Worm (Caenorhabditis elegans) whole organism, L4 larva: Measurements from ENCODE around the gene C05D9.3.

Source experiments
- F10B5.3 ChIP-seq: sonication (generic microtip); optimal IDR thresholded peaks from 2 replicates; lab custom pipeline; 2016; ENCODE audit warnings: mild to moderate bottlenecking, missing genetic modification characterization, missing compliant biosample characterization
- Y48G9A.11 ChIP-seq: fragments of 200-800 bp; sonication (Bioruptor generic); IDR thresholded peaks from 2 replicates; pipeline ENCODE4 v1.3.6; 2022; ENCODE audit warnings: missing genetic modification reagents, missing genetic modification characterization, missing compliant biosample characterization
- Y5F2A.4 ChIP-seq: fragments of 200-800 bp; sonication (Bioruptor generic); optimal IDR thresholded peaks from 2 replicates; lab custom pipeline; 2018; ENCODE audit warnings: mild to moderate bottlenecking, missing genetic modification characterization, missing compliant biosample characterization
- Y75B8A.6 ChIP-seq: fragments of 200-800 bp; sonication (Bioruptor generic); IDR thresholded peaks from 2 replicates; pipeline ENCODE4 v1.3.6; 2022; ENCODE audit warnings: missing genetic modification reagents, missing genetic modification characterization, missing compliant biosample characterization
- ZK337.2 ChIP-seq: fragments of 200-800 bp; sonication (Bioruptor generic); IDR thresholded peaks from 2 replicates; pipeline ENCODE4 v1.3.6; 2022; ENCODE audit warnings: missing genetic modification reagents, missing genetic modification characterization, missing compliant biosample characterization
- aha-1 ChIP-seq: fragments of 150-350 bp; peaks from one replicate; lab custom pipeline; 2014; ENCODE audit warnings: missing biosample characterization, missing genetic modification characterization
- ama-1 ChIP-seq: fragments of 150-350 bp; optimal IDR thresholded peaks from 2 replicates; lab custom pipeline; 2014; ENCODE audit warnings: inconsistent platforms, mixed read lengths
- daf-12 ChIP-seq: fragments of 150-350 bp; optimal IDR thresholded peaks from 2 replicates; lab custom pipeline; 2014; ENCODE audit warnings: missing biosample characterization, missing genetic modification reagents, missing genetic modification characterization
- daf-16 ChIP-seq, 3 experiments: sonication (generic microtip); optimal IDR thresholded peaks; 2 replicates each; lab custom pipeline; 2016 to 2017; ENCODE audit warnings: missing genetic modification characterization in 3 of 3, missing genetic modification reagents in 3 of 3, mild to moderate bottlenecking in 2 of 3, missing compliant biosample characterization in 2 of 3, missing biosample characterization in 1 of 3, moderate library complexity in 1 of 3
- dmd-6 ChIP-seq: fragments of 200-800 bp; sonication (Bioruptor generic); IDR thresholded peaks from 2 replicates; pipeline ENCODE4 v1.3.6; 2022; ENCODE audit warnings: missing genetic modification reagents, missing genetic modification characterization, missing compliant biosample characterization
- dpl-1 ChIP-seq: fragments of 150-350 bp; optimal IDR thresholded peaks from 2 replicates; lab custom pipeline; 2014; ENCODE audit warnings: missing biosample characterization, missing genetic modification reagents, missing genetic modification characterization
- dve-1 ChIP-seq: sonication (generic microtip); optimal IDR thresholded peaks from 2 replicates; lab custom pipeline; 2017; ENCODE audit warnings: antibody characterized with exemption, mild to moderate bottlenecking, missing genetic modification characterization, missing compliant biosample characterization; ENCODE audit not compliant: insufficient read depth
- egl-27 ChIP-seq: sonication (generic microtip); optimal IDR thresholded peaks from 3 replicates; lab custom pipeline; 2017; ENCODE audit warnings: missing biosample characterization, missing genetic modification reagents, missing genetic modification characterization
- fkh-10 ChIP-seq: fragments of 150-350 bp; optimal IDR thresholded peaks from 2 replicates; lab custom pipeline; 2014; ENCODE audit warnings: missing biosample characterization, missing genetic modification reagents, missing genetic modification characterization
- hif-1 ChIP-seq, 2 experiments: sonication (generic microtip); optimal IDR thresholded peaks; 2 replicates each; lab custom pipeline; 2016 to 2017; ENCODE audit warnings: missing compliant biosample characterization in 2 of 2, missing genetic modification characterization in 2 of 2, missing genetic modification reagents in 2 of 2, missing genotype in 2 of 2, mild to moderate bottlenecking in 1 of 2
- hlh-11 ChIP-seq: fragments of 200-800 bp; sonication (Bioruptor generic); optimal IDR thresholded peaks from 2 replicates; lab custom pipeline; 2018; ENCODE audit warnings: mild to moderate bottlenecking, missing genetic modification characterization, missing compliant biosample characterization
- hlh-30 ChIP-seq: sonication (generic microtip); optimal IDR thresholded peaks from 2 replicates; lab custom pipeline; 2017; ENCODE audit warnings: antibody characterized with exemption, mild to moderate bottlenecking, missing genetic modification characterization, missing compliant biosample characterization; ENCODE audit not compliant: insufficient read depth
- lin-13 ChIP-seq: fragments of 150-350 bp; optimal IDR thresholded peaks from 2 replicates; lab custom pipeline; 2014; ENCODE audit warnings: missing biosample characterization, missing genetic modification reagents, missing genetic modification characterization
- lir-3 ChIP-seq: sonication (generic microtip); optimal IDR thresholded peaks from 2 replicates; lab custom pipeline; 2016; ENCODE audit warnings: mild to moderate bottlenecking, missing genetic modification characterization, missing compliant biosample characterization
- lsy-2 ChIP-seq, 2 experiments: fragments of 150-350 bp in 1 of 2; sonication (generic microtip) in 1 of 2; optimal IDR thresholded peaks; 2 replicates each; lab custom pipeline; 2014 to 2017; ENCODE audit warnings: missing biosample characterization in 2 of 2, missing genetic modification characterization in 2 of 2
- madf-9 ChIP-seq: fragments of 200-800 bp; sonication (Bioruptor generic); conservative IDR thresholded peaks from 2 replicates; pipeline ENCODE4 v1.3.6; 2022; ENCODE audit warnings: missing genetic modification reagents, missing genetic modification characterization, missing compliant biosample characterization
- mdt-29 ChIP-seq: fragments of 200-800 bp; sonication (Bioruptor generic); IDR thresholded peaks from 2 replicates; pipeline ENCODE4 v1.3.6; 2022; ENCODE audit warnings: missing genetic modification reagents, missing genetic modification characterization, missing compliant biosample characterization
- mep-1 ChIP-seq: fragments of 150-350 bp; sonication (generic microtip); optimal IDR thresholded peaks from 3 replicates; lab custom pipeline; 2014; ENCODE audit warnings: missing biosample characterization, missing genetic modification characterization
- nhr-102 ChIP-seq: sonication (generic microtip); optimal IDR thresholded peaks from 2 replicates; lab custom pipeline; 2016; ENCODE audit warnings: mild to moderate bottlenecking, missing genetic modification characterization, moderate library complexity, missing compliant biosample characterization
- nhr-11 ChIP-seq: fragments of 150-350 bp; optimal IDR thresholded peaks from 2 replicates; lab custom pipeline; 2014; ENCODE audit warnings: missing biosample characterization, missing genetic modification characterization
- nhr-237 ChIP-seq: sonication (generic microtip); optimal IDR thresholded peaks from 2 replicates; lab custom pipeline; 2017; ENCODE audit warnings: missing biosample characterization, missing genetic modification characterization
- nhr-25 ChIP-seq: sonication (generic microtip); optimal IDR thresholded peaks from 2 replicates; lab custom pipeline; 2017; ENCODE audit warnings: missing genetic modification characterization, mild to moderate bottlenecking, missing compliant biosample characterization, antibody characterized with exemption, moderate library complexity, borderline replicate concordance; ENCODE audit not compliant: insufficient read depth
- nhr-28 ChIP-seq: fragments of 150-350 bp; optimal IDR thresholded peaks from 2 replicates; lab custom pipeline; 2014; ENCODE audit warnings: missing biosample characterization, missing genetic modification characterization
- nhr-48 ChIP-seq: sonication (generic microtip); optimal IDR thresholded peaks from 2 replicates; lab custom pipeline; 2016; ENCODE audit warnings: mild to moderate bottlenecking, missing genetic modification characterization, missing compliant biosample characterization
- nhr-6 ChIP-seq: fragments of 150-350 bp; optimal IDR thresholded peaks from 2 replicates; lab custom pipeline; 2014; ENCODE audit warnings: missing biosample characterization, missing genetic modification characterization
- nhr-77 ChIP-seq: fragments of 150-350 bp; optimal IDR thresholded peaks from 2 replicates; lab custom pipeline; 2014; ENCODE audit warnings: missing biosample characterization, missing genetic modification characterization
- php-3 ChIP-seq: fragments of 200-800 bp; sonication (Bioruptor generic); IDR thresholded peaks from 2 replicates; pipeline ENCODE4 v1.3.6; 2022; ENCODE audit warnings: missing genetic modification reagents, missing genetic modification characterization, missing compliant biosample characterization
- pqm-1 ChIP-seq: sonication (generic microtip); optimal IDR thresholded peaks from 2 replicates; lab custom pipeline; 2017; ENCODE audit warnings: missing biosample characterization, missing genetic modification characterization
- saeg-2 ChIP-seq: fragments of 200-800 bp; sonication (Bioruptor generic); IDR thresholded peaks from 2 replicates; pipeline ENCODE4 v1.3.6; 2022; ENCODE audit warnings: missing genetic modification reagents, missing genetic modification characterization, missing compliant biosample characterization
- sdz-12 ChIP-seq: fragments of 200-800 bp; sonication (Bioruptor generic); optimal IDR thresholded peaks from 2 replicates; lab custom pipeline; 2018; ENCODE audit warnings: mild to moderate bottlenecking, missing genetic modification characterization, missing compliant biosample characterization
- set-16 ChIP-seq: fragments of 200-800 bp; sonication (Bioruptor generic); IDR thresholded peaks from 2 replicates; pipeline ENCODE4 v1.3.6; 2022; ENCODE audit warnings: missing genetic modification reagents, missing genetic modification characterization, missing compliant biosample characterization
- skn-1 ChIP-seq: fragments of 150-350 bp; optimal IDR thresholded peaks from 2 replicates; lab custom pipeline; 2014; ENCODE audit warnings: missing biosample characterization, missing genetic modification characterization
- spr-3 ChIP-seq: fragments of 200-800 bp; sonication (Bioruptor generic); optimal IDR thresholded peaks from 2 replicates; lab custom pipeline; 2018; ENCODE audit warnings: mild to moderate bottlenecking, missing genetic modification characterization, missing compliant biosample characterization
- tra-1 ChIP-seq: fragments of 200-800 bp; sonication (Bioruptor generic); IDR thresholded peaks from 2 replicates; pipeline ENCODE4 v1.3.6; 2022; ENCODE audit warnings: missing genetic modification reagents, missing genetic modification characterization, missing compliant biosample characterization
- unc-130 ChIP-seq: sonication (generic microtip); optimal IDR thresholded peaks from 2 replicates; lab custom pipeline; 2016; ENCODE audit warnings: missing genetic modification reagents, missing genetic modification characterization, missing compliant biosample characterization
- unc-39 ChIP-seq: sonication (generic microtip); optimal IDR thresholded peaks from 2 replicates; lab custom pipeline; 2017; ENCODE audit warnings: missing biosample characterization, missing genetic modification characterization
- unc-62 ChIP-seq, 3 experiments: fragments of 150-350 bp in 1 of 3; sonication (generic microtip); optimal IDR thresholded peaks in 2 of 3; peaks in 1 of 3; 1 replicate in 1 of 3; 2 replicates in 2 of 3; lab custom pipeline; 2014 to 2017; ENCODE audit warnings: missing biosample characterization in 3 of 3, missing genetic modification characterization in 3 of 3, missing genetic modification reagents in 3 of 3, missing genotype in 1 of 3
- vab-7 ChIP-seq: fragments of 200-800 bp; sonication (Bioruptor generic); IDR thresholded peaks from 2 replicates; pipeline ENCODE4 v1.3.6; 2022; ENCODE audit warnings: missing genetic modification reagents, missing genetic modification characterization, missing compliant biosample characterization
- zfp-2 ChIP-seq: sonication (generic microtip); optimal IDR thresholded peaks from 2 replicates; lab custom pipeline; 2016; ENCODE audit warnings: mild to moderate bottlenecking, missing genetic modification characterization, missing compliant biosample characterization
- zip-11 ChIP-seq: fragments of 200-800 bp; sonication (Bioruptor generic); IDR thresholded peaks from 2 replicates; pipeline ENCODE4 v1.3.6; 2022; ENCODE audit warnings: missing genetic modification characterization, missing compliant biosample characterization
- ztf-7 ChIP-seq: fragments of 150-350 bp; optimal IDR thresholded peaks from 2 replicates; lab custom pipeline; 2014; ENCODE audit warnings: missing biosample characterization, missing genetic modification characterization

Gene C05D9.3

DNA sequence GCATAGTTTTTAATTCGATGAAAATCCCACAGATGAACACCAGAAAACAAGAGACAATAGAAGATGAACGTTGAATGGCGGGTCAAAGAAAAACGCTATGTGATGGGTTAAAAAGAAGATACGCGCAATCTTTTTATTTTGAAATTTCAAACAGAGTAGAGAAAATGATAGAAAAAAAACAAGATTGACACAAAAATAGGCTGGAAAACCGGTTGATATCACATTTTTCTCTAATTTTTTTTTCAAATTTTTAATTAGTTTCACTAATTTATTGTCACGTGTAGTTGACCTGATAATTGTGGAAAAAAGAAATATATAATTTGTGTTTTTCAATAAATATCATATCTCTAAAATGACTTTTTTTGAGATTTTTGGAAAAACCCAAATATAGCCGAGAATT lies 12.4 kb downstream of the C05D9.3 start, which contains the start of gene C05D9.9:
C05D9.9 (minus strand) TSS at position 101 of the 400 bp plus-strand sequence.
- no peak for TF ChIP-seq skn-1 (tag; lab: Kevin White, UChicago)
- TF ChIP-seq aha-1 = peak; percentile 88
- TF ChIP-seq saeg-2 (GFP tag; lab: Robert Waterston, UW) = no peak
- peak; percentile 34; the same call in 1 of the 2 replicates for TF ChIP-seq dmd-6 (GFP tag; lab: Robert Waterston, UW)
- TF ChIP-seq unc-62 (GFP tag; optimal IDR thresholded peaks at IDR 0.05 in 1 of 2; lab: Kevin White, UChicago) = no peak
- TF ChIP-seq unc-62 (tag; optimal IDR thresholded peaks at IDR 0.05; lab: Kevin White, UChicago) = no peak
- no peak for TF ChIP-seq fkh-10 (GFP tag; lab: Kevin White, UChicago)
- TF ChIP-seq madf-9 (GFP tag; lab: Robert Waterston, UW) = no peak
- TF ChIP-seq Y5F2A.4 (GFP tag; lab: Kevin White, UChicago) = no peak
- TF ChIP-seq ztf-7 = no peak
- no peak for TF ChIP-seq nhr-102
- TF ChIP-seq nhr-6 (tag; lab: Kevin White, UChicago) = no peak
- TF ChIP-seq spr-3 (GFP tag; lab: Kevin White, UChicago) = no peak
- no peak for TF ChIP-seq nhr-25 (tag; lab: Kevin White, UChicago)
- TF ChIP-seq daf-12 (tag; lab: Kevin White, UChicago) = no peak
- TF ChIP-seq zfp-2 (tag; lab: Kevin White, UChicago) = no peak
- TF ChIP-seq mdt-29 = no peak
- no peak for TF ChIP-seq ZK337.2 (GFP tag; lab: Robert Waterston, UW)
- TF ChIP-seq lir-3 = no peak
- TF ChIP-seq lin-13 (GFP tag; lab: Kevin White, UChicago) = no peak
- TF ChIP-seq hlh-30 (tag; lab: Kevin White, UChicago) = peak; percentile 2
- no peak for TF ChIP-seq unc-130
- TF ChIP-seq sdz-12 (GFP tag; lab: Kevin White, UChicago) = no peak
- TF ChIP-seq tra-1 (GFP tag; lab: Robert Waterston, UW) = 0 out of 2 replicates have a peak, but pooled peaks have one; percentile 10
- no peak for TF ChIP-seq mep-1 (tag; lab: Kevin White, UChicago)

DNA sequence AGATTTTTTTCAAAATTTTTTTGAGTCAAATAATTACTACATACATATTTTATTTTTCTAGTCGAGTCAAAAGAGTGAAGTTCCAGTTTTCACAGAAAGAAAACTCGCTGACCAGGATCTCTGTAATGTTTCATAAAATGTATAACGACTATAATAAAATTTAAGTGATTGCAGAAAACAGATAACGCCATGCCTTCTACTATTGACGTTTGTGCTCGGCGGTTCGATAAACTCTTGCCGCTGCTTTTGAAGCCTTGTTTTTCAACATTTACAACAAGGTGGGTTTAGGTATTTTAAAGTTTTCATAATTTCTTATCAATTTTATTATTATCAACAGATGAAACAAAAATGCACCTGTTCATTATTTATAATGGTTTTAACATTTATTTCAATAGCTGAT lies 13.7 kb downstream of the C05D9.3 start, which contains the start of gene lmp-2:
lmp-2 (plus strand) TSS at position 190 of the 400 bp plus-strand sequence.
- TF ChIP-seq dpl-1 (GFP tag; lab: Kevin White, UChicago) = no peak
- no peak for TF ChIP-seq saeg-2 (GFP tag; lab: Robert Waterston, UW)
- TF ChIP-seq nhr-77 = no peak
- TF ChIP-seq Y5F2A.4 (GFP tag; lab: Kevin White, UChicago) = no peak
- TF ChIP-seq nhr-237 (tag; lab: Kevin White, UChicago) = no peak
- TF ChIP-seq dve-1 (tag; lab: Kevin White, UChicago) = peak; percentile 62
- no peak for TF ChIP-seq ama-1 (lab: Kevin White, UChicago)
- no peak for TF ChIP-seq Y75B8A.6 (GFP tag; lab: Robert Waterston, UW)
- TF ChIP-seq nhr-11 (tag; lab: Kevin White, UChicago) = no peak
- TF ChIP-seq pqm-1 (tag; lab: Kevin White, UChicago) = peak; percentile 83
- no peak for TF ChIP-seq vab-7
- no peak for TF ChIP-seq F10B5.3 (tag; lab: Kevin White, UChicago)
- TF ChIP-seq tra-1 (GFP tag; lab: Robert Waterston, UW) = no peak
- no peak for TF ChIP-seq unc-39
- TF ChIP-seq php-3 (GFP tag; lab: Robert Waterston, UW) = peak; percentile 88
- no peak for TF ChIP-seq set-16
- TF ChIP-seq Y48G9A.11 (GFP tag; lab: Robert Waterston, UW) = no peak
- TF ChIP-seq egl-27 = no peak
- TF ChIP-seq unc-130 = no peak
- no peak for TF ChIP-seq zip-11
- no peak for TF ChIP-seq nhr-48 (tag; lab: Kevin White, UChicago)
- TF ChIP-seq nhr-28 (tag; lab: Kevin White, UChicago) = peak; percentile 73
- no peak for TF ChIP-seq daf-16 (GFP tag; optimal IDR thresholded peaks at IDR 0.05; lab: Kevin White, UChicago)
- peak; percentile 93 for TF ChIP-seq daf-16 (tag; optimal IDR thresholded peaks at IDR 0.05; lab: Kevin White, UChicago)
- no peak for TF ChIP-seq lsy-2 (tag; optimal IDR thresholded peaks at IDR 0.05; lab: Kevin White, UChicago)
- no peak for TF ChIP-seq hif-1 (tag; optimal IDR thresholded peaks at IDR 0.05; lab: Kevin White, UChicago)
- TF ChIP-seq mep-1 (tag; lab: Kevin White, UChicago) = no peak
- peak; percentile 42 for TF ChIP-seq hlh-11 (tag; lab: Kevin White, UChicago)
